Fruit fly (Drosophila melanogaster): ENCODE results near the gene Hsp68.
A peak's percentile ranks its signal among the peaks of the same experiment; 100 is the strongest.

Gene Hsp68

dm6 chr3R:24037538-24038265 is 19.4 kb downstream of the Hsp68 start, which contains the start of gene spas (continued):
- peak; percentile 75 for TF ChIP-seq ind (GFP tag; optimal IDR thresholded peaks at IDR 0.05)
- peak; percentile 28 for TF ChIP-seq CG1647 (GFP tag; optimal IDR thresholded peaks at IDR 0.05)
- TF ChIP-seq CG11695 (GFP tag; IDR thresholded peaks at IDR 0.05): 0 out of 3 replicates have a peak, but pooled peaks have one; percentile 18
- peak; percentile 61 for TF ChIP-seq CG10959 (GFP tag; IDR thresholded peaks at IDR 0.05)
- TF ChIP-seq corto (GFP tag; optimal IDR thresholded peaks at IDR 0.05): no peak
- TF ChIP-seq CG30403 (GFP tag; optimal IDR thresholded peaks at IDR 0.05): peak; percentile 82
- no peak for TF ChIP-seq D19A (tag; optimal IDR thresholded peaks at IDR 0.05)
- TF ChIP-seq ssp (GFP tag; IDR thresholded peaks at IDR 0.05): peak; percentile 69
- peak; percentile 2 for TF ChIP-seq org-1 (GFP tag; optimal IDR thresholded peaks at IDR 0.05)
- TF ChIP-seq Hr3 (GFP tag; optimal IDR thresholded peaks at IDR 0.05): peak; percentile 82
- TF ChIP-seq Hr78 (GFP tag; optimal IDR thresholded peaks at IDR 0.05): no peak
- TF ChIP-seq GATAe (GFP tag; conservative IDR thresholded peaks at IDR 0.05): no peak
- TF ChIP-seq CG7928 (GFP tag; optimal IDR thresholded peaks at IDR 0.05): peak; percentile 90
- TF ChIP-seq ash1 (GFP tag; optimal IDR thresholded peaks at IDR 0.05): no peak
- 0 out of 2 replicates have a peak, but pooled peaks have one; percentile 5 for TF ChIP-seq Atf6 (GFP tag; IDR thresholded peaks at IDR 0.05)
- TF ChIP-seq Atf-2 (GFP tag; optimal IDR thresholded peaks at IDR 0.05): peak; percentile 59
- peak; percentile 70 for TF ChIP-seq Aef1 (GFP tag; IDR thresholded peaks at IDR 0.05)
- peak; percentile 73 for TF ChIP-seq CG8290 (GFP tag; optimal IDR thresholded peaks at IDR 0.05)
- peak in 1 of 2 experiments; percentile 83 for TF ChIP-seq CG8290 (tag; optimal IDR thresholded peaks at IDR 0.05)
- TF ChIP-seq CG13775 (GFP tag; optimal IDR thresholded peaks at IDR 0.05): peak; percentile 87
- peak; percentile 62 for TF ChIP-seq ara (GFP tag; IDR thresholded peaks at IDR 0.05)
- peak; percentile 83 for TF ChIP-seq Rfx (GFP tag; IDR thresholded peaks at IDR 0.05)
- TF ChIP-seq Adf1 (GFP tag; IDR thresholded peaks at IDR 0.05): no peak
- TF ChIP-seq CG16813 (GFP tag; IDR thresholded peaks at IDR 0.05; ENCODE audit: partially characterized antibody): peak; percentile 98
- peak; percentile 92 for TF ChIP-seq hb (GFP tag; IDR thresholded peaks at IDR 0.05; ENCODE audit: partially characterized antibody)
- peak; percentile 69 for TF ChIP-seq CG2712 (tag; optimal IDR thresholded peaks at IDR 0.05)
- peak; percentile 77 for TF ChIP-seq CHES-1-like (GFP tag; optimal IDR thresholded peaks at IDR 0.05)
- peak; percentile 76 for TF ChIP-seq mld (GFP tag; IDR thresholded peaks at IDR 0.05; ENCODE audit: partially characterized antibody)
- peak; percentile 55 for TF ChIP-seq CG10209 (GFP tag; optimal IDR thresholded peaks at IDR 0.05)
- TF ChIP-seq CG1233 (GFP tag; optimal IDR thresholded peaks at IDR 0.05): peak; percentile 48
- no peak for TF ChIP-seq CG8359 (GFP tag; optimal IDR thresholded peaks at IDR 0.05; ENCODE audit: borderline replicate concordance)
- TF ChIP-seq ranshi (GFP tag; IDR thresholded peaks at IDR 0.05): peak; percentile 62; the same call in 1 of the 2 replicates
- peak; percentile 78 for TF ChIP-seq CG10366 (GFP tag; IDR thresholded peaks at IDR 0.05)
- TF ChIP-seq tna (GFP tag; IDR thresholded peaks at IDR 0.05; ENCODE audit: partially characterized antibody): peak; percentile 79; the same call in 1 of the 2 replicates
- peak; percentile 25 for TF ChIP-seq tup (GFP tag; optimal IDR thresholded peaks at IDR 0.05)
- TF ChIP-seq CG33213 (GFP tag; optimal IDR thresholded peaks at IDR 0.05): peak; percentile 5
- TF ChIP-seq Nf-YB (GFP tag; optimal IDR thresholded peaks at IDR 0.05): peak; percentile 31
- peak; percentile 41 for TF ChIP-seq CG3838 (GFP tag; optimal IDR thresholded peaks at IDR 0.05)
- peak in 1 of 2 experiments; percentile 81 for TF ChIP-seq crp (GFP tag; optimal IDR thresholded peaks at IDR 0.05)
- TF ChIP-seq hkb (optimal IDR thresholded peaks at IDR 0.05): peak; percentile 41
- TF ChIP-seq hkb (GFP tag; IDR thresholded peaks at IDR 0.05): peak; percentile 55
- TF ChIP-seq CG10321 (GFP tag; IDR thresholded peaks at IDR 0.05): no peak
- TF ChIP-seq her (GFP tag; optimal IDR thresholded peaks at IDR 0.05): peak; percentile 7
- TF ChIP-seq CG5180 (GFP tag; optimal IDR thresholded peaks at IDR 0.05): no peak
- TF ChIP-seq Hmr (GFP tag; optimal IDR thresholded peaks at IDR 0.05): peak; percentile 71
- TF ChIP-seq CG2129 (GFP tag; IDR thresholded peaks at IDR 0.05; ENCODE audit: partially characterized antibody): peak; percentile 88
- TF ChIP-seq ci (GFP tag; IDR thresholded peaks at IDR 0.05): peak; percentile 76; the same call in 2 of the 3 replicates
- peak; percentile 28 for TF ChIP-seq kni (GFP tag; optimal IDR thresholded peaks at IDR 0.05)

All from whole organism, embryonic.